Worm (Caenorhabditis elegans) whole organism, late embryonic: ENCODE data around the gene C16D2.3.

Source experiments
- nhr-11 ChIP-seq: fragments of 150-350 bp; optimal IDR thresholded peaks from 2 replicates; lab custom pipeline; 2014; ENCODE audit warnings: missing biosample characterization, missing genetic modification characterization
- unc-55 ChIP-seq: sonication (generic microtip); optimal IDR thresholded peaks from 2 replicates; lab custom pipeline; 2017; ENCODE audit warnings: missing biosample characterization, missing genetic modification reagents, missing genetic modification characterization

- TF ChIP-seq nhr-11 (tag; lab: Kevin White, UChicago) (no peak), unc-55 (GFP tag; lab: Kevin White, UChicago) (no peak)
These were observed 33.7 kb downstream of the C16D2.3 start for ce11 chrII:9171466-9172187.
